Fruit fly (Drosophila melanogaster): ENCODE data around the gene CG5498.

DNA sequence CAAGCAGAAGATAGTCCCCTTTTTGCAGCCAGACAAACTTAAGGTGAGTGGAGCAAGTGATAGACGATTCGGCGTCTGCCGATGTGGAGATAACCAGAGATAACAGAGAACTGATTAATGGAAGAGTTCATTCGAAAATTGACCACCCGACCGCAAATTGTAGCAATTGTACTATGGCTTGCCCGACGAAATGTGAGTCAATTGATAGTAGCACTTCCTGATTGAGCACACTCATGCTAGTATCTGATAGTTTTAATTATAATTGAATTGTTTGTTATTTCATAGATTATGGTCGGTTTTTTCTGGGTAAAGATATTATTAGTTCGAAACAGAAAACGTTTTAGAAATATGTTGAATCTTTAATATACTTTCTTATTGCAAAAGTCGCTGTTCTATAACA lies 29.5 kb downstream of the CG5498 start:
- no peak for TF ChIP-seq ey (GFP tag; optimal IDR thresholded peaks at IDR 0.05)
- no peak for TF ChIP-seq CG32264 (GFP tag; optimal IDR thresholded peaks at IDR 0.05)
- TF ChIP-seq Abd-B (GFP tag; optimal IDR thresholded peaks at IDR 0.05): no peak
- no peak for TF ChIP-seq N (GFP tag; optimal IDR thresholded peaks at IDR 0.05)
- no peak for TF ChIP-seq woc (GFP tag; optimal IDR thresholded peaks at IDR 0.05)
- TF ChIP-seq h (GFP tag; optimal IDR thresholded peaks at IDR 0.05): no peak
- no peak for TF ChIP-seq fru (GFP tag; optimal IDR thresholded peaks at IDR 0.05)
- no peak for TF ChIP-seq Hr78 (GFP tag; optimal IDR thresholded peaks at IDR 0.05)
- no peak for TF ChIP-seq foxo (GFP tag; optimal IDR thresholded peaks at IDR 0.05)
- TF ChIP-seq Hnf4 (GFP tag; optimal IDR thresholded peaks at IDR 0.05): no peak
- TF ChIP-seq Myc (optimal IDR thresholded peaks at IDR 0.05): no peak
- no peak for TF ChIP-seq psq (GFP tag; optimal IDR thresholded peaks at IDR 0.05)

Measured in whole organism, wandering third instar larva.